Fruit fly (Drosophila melanogaster) whole organism, embryonic: ENCODE measurements around the gene CG45049.

ENCODE experiments used
- ATbp ChIP-seq: fragments of 200-800 bp; sonication (Bioruptor generic); optimal IDR thresholded peaks from 2 replicates; lab custom pipeline; 2017; ENCODE audit warnings: missing biosample characterization, mild to moderate bottlenecking, missing genetic modification characterization, missing genetic modification reagents
- Ada2b ChIP-seq: fragments of 200-800 bp; sonication (Bioruptor generic); IDR thresholded peaks from 2 replicates; pipeline ENCODE4 v1.3.6; 2022; ENCODE audit warnings: missing biosample characterization, missing genetic modification characterization
- Atf3 ChIP-seq: fragments of 200-800 bp; sonication (Bioruptor generic); optimal IDR thresholded peaks from 3 replicates; lab custom pipeline; 2016; ENCODE audit warnings: missing biosample characterization, missing genetic modification characterization
- CG10431 ChIP-seq: fragments of 200-800 bp; sonication (Bioruptor generic); optimal IDR thresholded peaks from 3 replicates; lab custom pipeline; 2018; ENCODE audit warnings: missing biosample characterization, mild to moderate bottlenecking, missing genetic modification characterization
- CG10543 ChIP-seq: fragments of 200-800 bp; sonication (Bioruptor generic); optimal IDR thresholded peaks from 3 replicates; lab custom pipeline; 2017; ENCODE audit warnings: missing biosample characterization, mild to moderate bottlenecking, missing genetic modification characterization, moderate library complexity
- CG12104 ChIP-seq: fragments of 200-800 bp; sonication (Bioruptor generic); optimal IDR thresholded peaks from 3 replicates; lab custom pipeline; 2016; ENCODE audit warnings: missing biosample characterization, missing genetic modification characterization
- CG15073 ChIP-seq: fragments of 200-800 bp; sonication (Bioruptor generic); optimal IDR thresholded peaks from 2 replicates; lab custom pipeline; 2016; ENCODE audit warnings: missing biosample characterization, missing genetic modification characterization
- CG1792 ChIP-seq: fragments of 200-800 bp; sonication (Bioruptor generic); optimal IDR thresholded peaks from 2 replicates; lab custom pipeline; 2016; ENCODE audit warnings: missing biosample characterization, missing genetic modification characterization
- CG30431 ChIP-seq: fragments of 200-800 bp; sonication (Bioruptor generic); optimal IDR thresholded peaks from 2 replicates; lab custom pipeline; 2017; ENCODE audit warnings: missing biosample characterization, missing genetic modification characterization
- CG31365 ChIP-seq: fragments of 200-800 bp; sonication (Bioruptor generic); optimal IDR thresholded peaks from 2 replicates; lab custom pipeline; 2018; ENCODE audit warnings: missing biosample characterization, mild to moderate bottlenecking, missing genetic modification characterization
- CG31388 ChIP-seq: fragments of 200-800 bp; sonication (Bioruptor generic); optimal IDR thresholded peaks from 2 replicates; lab custom pipeline; 2016; ENCODE audit warnings: missing biosample characterization, missing genetic modification characterization
- CG3838 ChIP-seq: fragments of 200-800 bp; sonication (Bioruptor generic); optimal IDR thresholded peaks from 3 replicates; lab custom pipeline; 2016; ENCODE audit warnings: missing biosample characterization, missing genetic modification characterization
- CG3847 ChIP-seq: fragments of 200-800 bp; sonication (Bioruptor generic); IDR thresholded peaks from 2 replicates; pipeline ENCODE4 v1.3.6; 2022; ENCODE audit warnings: missing biosample characterization, missing genetic modification characterization
- CG4360 ChIP-seq: fragments of 200-800 bp; sonication (Bioruptor generic); IDR thresholded peaks from 2 replicates; pipeline ENCODE4 v1.3.6; 2022; ENCODE audit warnings: missing biosample characterization, missing genetic modification characterization
- CG6175 ChIP-seq: fragments of 200-800 bp; sonication (Bioruptor generic); IDR thresholded peaks from 3 replicates; pipeline ENCODE4 v1.3.6; 2022; ENCODE audit warnings: missing biosample characterization, missing genetic modification characterization
- CG7963 ChIP-seq: fragments of 200-800 bp; sonication (Bioruptor generic); IDR thresholded peaks from 3 replicates; pipeline ENCODE4 v1.3.6; 2022; ENCODE audit warnings: missing biosample characterization, missing genetic modification characterization; ENCODE audit not compliant: partially characterized antibody
- CG8281 ChIP-seq: fragments of 200-800 bp; sonication (Bioruptor generic); optimal IDR thresholded peaks from 2 replicates; lab custom pipeline; 2018; ENCODE audit warnings: missing biosample characterization, mild to moderate bottlenecking, missing genetic modification characterization, moderate library complexity
- CG9609 ChIP-seq: fragments of 200-800 bp; sonication (Bioruptor generic); optimal IDR thresholded peaks from 3 replicates; lab custom pipeline; 2016; ENCODE audit warnings: missing biosample characterization, missing genetic modification characterization
- CG9727 ChIP-seq: fragments of 200-800 bp; sonication (Bioruptor generic); optimal IDR thresholded peaks from 3 replicates; lab custom pipeline; 2017; ENCODE audit warnings: missing biosample characterization, mild to moderate bottlenecking, missing genetic modification characterization
- CG9876 ChIP-seq: fragments of 200-800 bp; sonication (Bioruptor generic); optimal IDR thresholded peaks from 2 replicates; lab custom pipeline; 2016; ENCODE audit warnings: missing biosample characterization, missing genetic modification characterization
- Fer1 ChIP-seq: fragments of 200-800 bp; sonication (Bioruptor generic); optimal IDR thresholded peaks from 2 replicates; lab custom pipeline; 2017; ENCODE audit warnings: missing biosample characterization, mild to moderate bottlenecking, missing genetic modification characterization
- HmgD ChIP-seq: fragments of 200-800 bp; sonication (Bioruptor generic); optimal IDR thresholded peaks from 3 replicates; lab custom pipeline; 2016; ENCODE audit warnings: missing biosample characterization, missing genetic modification characterization
- Max ChIP-seq: fragments of 200-800 bp; sonication (Bioruptor generic); optimal IDR thresholded peaks from 2 replicates; lab custom pipeline; 2016; ENCODE audit warnings: missing biosample characterization, mild to moderate bottlenecking, missing genetic modification characterization
- Nf-YC ChIP-seq: fragments of 200-800 bp; optimal IDR thresholded peaks from 3 replicates; lab custom pipeline; 2019; ENCODE audit warnings: missing biosample characterization, mild to moderate bottlenecking, missing genetic modification characterization, moderate library complexity
- Rx ChIP-seq: fragments of 200-800 bp; sonication (Bioruptor generic); IDR thresholded peaks from 2 replicates; pipeline ENCODE4 v1.3.6; 2022; ENCODE audit warnings: missing biosample characterization, missing genetic modification characterization
- Six4 ChIP-seq: fragments of 200-800 bp; sonication (Bioruptor generic); optimal IDR thresholded peaks from 2 replicates; lab custom pipeline; 2016; ENCODE audit warnings: missing biosample characterization, missing genetic modification characterization
- Sox102F ChIP-seq: fragments of 200-800 bp; sonication (Bioruptor generic); optimal IDR thresholded peaks from 2 replicates; lab custom pipeline; 2018; ENCODE audit warnings: missing biosample characterization, mild to moderate bottlenecking, missing genetic modification characterization, moderate library complexity
- Xbp1 ChIP-seq: fragments of 200-800 bp; sonication (Bioruptor generic); optimal IDR thresholded peaks from 3 replicates; lab custom pipeline; 2016; ENCODE audit warnings: missing biosample characterization, mild to moderate bottlenecking, missing genetic modification characterization
- abd-A ChIP-seq: fragments of 200-800 bp; sonication (Bioruptor generic); optimal IDR thresholded peaks from 3 replicates; lab custom pipeline; 2019; ENCODE audit warnings: missing biosample characterization, mild to moderate bottlenecking, missing genetic modification characterization, moderate library complexity
- ap ChIP-seq: fragments of 200-800 bp; sonication (Bioruptor generic); IDR thresholded peaks from 2 replicates; pipeline ENCODE4 v1.3.6; 2022; ENCODE audit warnings: missing biosample characterization, missing genetic modification characterization
- bsh ChIP-seq, 2 experiments: fragments of 200-800 bp; sonication (Bioruptor generic); optimal IDR thresholded peaks; 2 replicates each; lab custom pipeline; 2017 to 2018; ENCODE audit warnings: mild to moderate bottlenecking in 2 of 2, missing biosample characterization in 2 of 2, missing genetic modification characterization in 2 of 2, moderate library complexity in 1 of 2
- btn ChIP-seq: fragments of 200-800 bp; sonication (Bioruptor generic); optimal IDR thresholded peaks from 2 replicates; lab custom pipeline; 2016; ENCODE audit warnings: missing biosample characterization, missing genetic modification characterization
- chm ChIP-seq: fragments of 200-800 bp; sonication (Bioruptor generic); IDR thresholded peaks from 2 replicates; pipeline ENCODE4 v1.3.6; 2022; ENCODE audit warnings: missing biosample characterization, missing genetic modification characterization
- corto ChIP-seq: fragments of 200-800 bp; sonication (Bioruptor generic); optimal IDR thresholded peaks from 2 replicates; lab custom pipeline; 2016; ENCODE audit warnings: missing biosample characterization, mild to moderate bottlenecking, missing genetic modification characterization, moderate library complexity
- dm ChIP-seq: fragments of 200-800 bp; sonication (Bioruptor generic); optimal IDR thresholded peaks from 3 replicates; lab custom pipeline; 2016; ENCODE audit warnings: missing biosample characterization, missing genetic modification characterization
- dmrt11E ChIP-seq: fragments of 200-800 bp; sonication (Bioruptor generic); optimal IDR thresholded peaks from 3 replicates; lab custom pipeline; 2018; ENCODE audit warnings: missing biosample characterization, mild to moderate bottlenecking, missing genetic modification characterization, moderate library complexity
- fd102C ChIP-seq: fragments of 200-800 bp; sonication (Bioruptor generic); optimal IDR thresholded peaks from 2 replicates; lab custom pipeline; 2018; ENCODE audit warnings: missing biosample characterization, mild to moderate bottlenecking, missing genetic modification characterization, moderate library complexity
- gsb-n ChIP-seq: fragments of 200-800 bp; sonication (Bioruptor generic); optimal IDR thresholded peaks from 3 replicates; lab custom pipeline; 2018; ENCODE audit warnings: missing biosample characterization, mild to moderate bottlenecking, missing genetic modification characterization
- gt ChIP-seq: fragments of 200-800 bp; sonication (Bioruptor generic); IDR thresholded peaks from 2 replicates; pipeline ENCODE4 v1.3.6; 2022; ENCODE audit warnings: missing biosample characterization, missing genetic modification characterization
- h ChIP-seq: fragments of >200 bp; optimal IDR thresholded peaks from 2 replicates; lab custom pipeline; 2017
- klu ChIP-seq: fragments of 200-800 bp; sonication (Bioruptor generic); IDR thresholded peaks from 2 replicates; pipeline ENCODE4 v1.3.6; 2022; ENCODE audit warnings: missing biosample characterization, missing genetic modification characterization
- lbe ChIP-seq: fragments of 200-800 bp; sonication (Bioruptor generic); optimal IDR thresholded peaks from 2 replicates; lab custom pipeline; 2016; ENCODE audit warnings: missing biosample characterization, mild to moderate bottlenecking, missing genetic modification characterization
- lola ChIP-seq, 3 experiments: fragments of >200 bp in 2 of 3; fragments of 200-800 bp in 1 of 3; sonication (Bioruptor generic) in 1 of 3; optimal IDR thresholded peaks; 2 replicates each; lab custom pipeline; 2017 to 2019; ENCODE audit warnings: missing biosample characterization in 3 of 3, missing genetic modification characterization in 3 of 3, mild to moderate bottlenecking in 1 of 3, moderate library complexity in 1 of 3
- mam ChIP-seq: fragments of 200-800 bp; sonication (Bioruptor generic); optimal IDR thresholded peaks from 3 replicates; lab custom pipeline; 2016; ENCODE audit warnings: missing biosample characterization, missing genetic modification characterization
- pb ChIP-seq: fragments of 200-800 bp; sonication (Bioruptor generic); optimal IDR thresholded peaks from 3 replicates; lab custom pipeline; 2016; ENCODE audit warnings: missing biosample characterization, missing genetic modification characterization
- pum ChIP-seq: fragments of 200-800 bp; sonication (Bioruptor generic); optimal IDR thresholded peaks from 2 replicates; lab custom pipeline; 2016; ENCODE audit warnings: missing biosample characterization, missing genetic modification characterization
- sd ChIP-seq: fragments of 200-800 bp; sonication (Bioruptor generic); optimal IDR thresholded peaks from 3 replicates; lab custom pipeline; 2018; ENCODE audit warnings: missing biosample characterization, mild to moderate bottlenecking, missing genetic modification characterization, moderate library complexity
- stc ChIP-seq: fragments of 200-800 bp; sonication (Bioruptor generic); IDR thresholded peaks from 2 replicates; pipeline ENCODE4 v1.3.6; 2022; ENCODE audit warnings: missing biosample characterization, missing genetic modification characterization
- stwl ChIP-seq: fragments of 200-800 bp; sonication (Bioruptor generic); optimal IDR thresholded peaks from 3 replicates; lab custom pipeline; 2018; ENCODE audit warnings: missing biosample characterization, mild to moderate bottlenecking, missing genetic modification characterization, moderate library complexity
- trem ChIP-seq: fragments of 200-800 bp; optimal IDR thresholded peaks from 3 replicates; lab custom pipeline; 2019; ENCODE audit warnings: missing biosample characterization, mild to moderate bottlenecking, missing genetic modification characterization, moderate library complexity
- yki ChIP-seq: fragments of >200 bp; optimal IDR thresholded peaks from 3 replicates; lab custom pipeline; 2018

CG45049 gene

dm6 chr3R:22750534-22750947, 23.8 kb downstream of the CG45049 start, which contains the start of the genes rumi, CG7029 and Usp12-46 (continued):
- TF ChIP-seq fd102C (peak; percentile 76), CG31388 (peak; percentile 52), dm (GFP tag; lab: Kevin White, UChicago) (peak; percentile 76), CG8281 (peak; percentile 47), CG10543 (GFP tag; lab: Kevin White, UChicago) (peak; percentile 77), lola (GFP tag; optimal IDR thresholded peaks at IDR 0.05; lab: Kevin White, UChicago) (peak in 1 of 3 experiments; percentile 84), CG3838 (GFP tag; lab: Kevin White, UChicago) (peak; percentile 67), CG10431 (GFP tag; lab: Kevin White, UChicago) (peak; percentile 64), gt (peak; percentile 16; the same call in 1 of the 2 replicates), CG3847 (GFP tag; lab: Robert Waterston, UW) (peak; percentile 92), Max (GFP tag; lab: Kevin White, UChicago) (peak; percentile 80), lbe (GFP tag; lab: Kevin White, UChicago) (peak; percentile 79), CG9727 (GFP tag; lab: Kevin White, UChicago) (peak; percentile 86), Ada2b (GFP tag; lab: Robert Waterston, UW) (peak; percentile 81), CG9876 (GFP tag; lab: Kevin White, UChicago) (peak; percentile 84), CG6175 (peak; percentile 52; the same call in 2 of the 3 replicates), Rx (GFP tag; lab: Robert Waterston, UW) (peak; percentile 80), CG4360 (GFP tag; lab: Robert Waterston, UW) (peak; percentile 42; the same call in 1 of the 2 replicates), btn (peak; percentile 72), Sox102F (GFP tag; lab: Kevin White, UChicago) (peak; percentile 86), Nf-YC (tag; lab: Kevin White, UChicago) (peak; percentile 74), sd (tag; lab: Kevin White, UChicago) (no peak), Atf3 (GFP tag; lab: Kevin White, UChicago) (peak; percentile 88), HmgD (peak; percentile 98), Fer1 (GFP tag; lab: Kevin White, UChicago) (peak; percentile 75), dmrt11E (tag; lab: Kevin White, UChicago) (peak; percentile 87), CG15073 (GFP tag; lab: Kevin White, UChicago) (peak; percentile 43), ap (peak; percentile 67), ATbp (GFP tag; lab: Kevin White, UChicago) (peak; percentile 64), CG31365 (tag; lab: Kevin White, UChicago) (peak; percentile 2), CG7963 (GFP tag; lab: Robert Waterston, UW) (0 out of 3 replicates have a peak, but pooled peaks have one; percentile 62), CG1792 (GFP tag; lab: Kevin White, UChicago) (peak; percentile 57), pb (peak; percentile 80), chm (GFP tag; lab: Robert Waterston, UW) (peak; percentile 79; the same call in 1 of the 2 replicates), mam (peak; percentile 91), Six4 (GFP tag; lab: Kevin White, UChicago) (peak; percentile 65), gsb-n (no peak), abd-A (tag; lab: Kevin White, UChicago) (no peak), h (lab: Kevin White, UChicago) (no peak), Xbp1 (GFP tag; lab: Kevin White, UChicago) (peak; percentile 92), CG12104 (GFP tag; lab: Kevin White, UChicago) (peak; percentile 20), CG30431 (GFP tag; lab: Kevin White, UChicago) (peak; percentile 72), stc (GFP tag; lab: Robert Waterston, UW) (peak; percentile 78), yki (lab: Kevin White, UChicago) (no peak), stwl (tag; lab: Kevin White, UChicago) (peak; percentile 88), bsh (GFP tag; optimal IDR thresholded peaks at IDR 0.05; lab: Kevin White, UChicago) (peak in 1 of 2 experiments; percentile 88), trem (tag; lab: Kevin White, UChicago) (peak; percentile 83), pum (GFP tag; lab: Kevin White, UChicago) (peak; percentile 89), corto (no peak), klu (peak; percentile 63), CG9609 (GFP tag; lab: Kevin White, UChicago) (peak; percentile 87)
